Fruit fly (Drosophila melanogaster) whole organism, embryonic: Measurements from ENCODE around the gene CG4653.

Experiments used
- Adf1 ChIP-seq: fragments of 200-800 bp; sonication (Bioruptor generic); IDR thresholded peaks from 2 replicates; pipeline ENCODE4 v1.3.6; 2022; ENCODE audit warnings: missing biosample characterization, missing genetic modification characterization
- CG10565 ChIP-seq: fragments of 200-800 bp; sonication (Bioruptor generic); optimal IDR thresholded peaks from 3 replicates; lab custom pipeline; 2016; ENCODE audit warnings: missing biosample characterization, mild to moderate bottlenecking, missing genetic modification characterization
- CG12219 ChIP-seq: fragments of 200-800 bp; sonication (Bioruptor generic); optimal IDR thresholded peaks from 3 replicates; lab custom pipeline; 2018; ENCODE audit warnings: missing biosample characterization, mild to moderate bottlenecking, missing genetic modification characterization
- CG13123 ChIP-seq: fragments of 200-800 bp; sonication (Bioruptor generic); optimal IDR thresholded peaks from 2 replicates; lab custom pipeline; 2016; ENCODE audit warnings: missing biosample characterization, missing genetic modification characterization
- CG16779 ChIP-seq: fragments of 200-800 bp; sonication (Bioruptor generic); IDR thresholded peaks from 2 replicates; pipeline ENCODE4 v1.3.6; 2022; ENCODE audit warnings: missing biosample characterization, missing genetic modification characterization
- CG17612 ChIP-seq: fragments of 200-800 bp; sonication (Bioruptor generic); IDR thresholded peaks from 2 replicates; pipeline ENCODE4 v1.3.6; 2022; ENCODE audit warnings: missing biosample characterization, missing genetic modification characterization
- CG17829 ChIP-seq: fragments of 200-800 bp; optimal IDR thresholded peaks from 2 replicates; lab custom pipeline; 2019; ENCODE audit warnings: missing biosample characterization, mild to moderate bottlenecking, missing genetic modification characterization, moderate library complexity
- CG18262 ChIP-seq: fragments of 200-800 bp; optimal IDR thresholded peaks from 3 replicates; lab custom pipeline; 2019; ENCODE audit warnings: missing biosample characterization, mild to moderate bottlenecking, missing genetic modification characterization, moderate library complexity
- CG18619 ChIP-seq: fragments of 200-800 bp; sonication (Bioruptor generic); optimal IDR thresholded peaks from 3 replicates; lab custom pipeline; 2017; ENCODE audit warnings: missing biosample characterization, mild to moderate bottlenecking, missing genetic modification characterization
- CG30403 ChIP-seq: fragments of 200-800 bp; sonication (Bioruptor generic); optimal IDR thresholded peaks from 3 replicates; lab custom pipeline; 2016; ENCODE audit warnings: missing biosample characterization, missing genetic modification characterization
- CG32532 ChIP-seq: fragments of 200-800 bp; sonication (Bioruptor generic); IDR thresholded peaks from 2 replicates; pipeline ENCODE4 v1.3.6; 2022; ENCODE audit warnings: missing biosample characterization, missing genetic modification characterization
- CG3281 ChIP-seq: fragments of 200-800 bp; sonication (Bioruptor generic); optimal IDR thresholded peaks from 3 replicates; lab custom pipeline; 2017; ENCODE audit warnings: missing biosample characterization, mild to moderate bottlenecking, missing genetic modification characterization
- CG3995 ChIP-seq: fragments of 200-800 bp; sonication (Bioruptor generic); optimal IDR thresholded peaks from 3 replicates; lab custom pipeline; 2016; ENCODE audit warnings: missing biosample characterization, missing genetic modification characterization
- CG4707 ChIP-seq: fragments of 200-800 bp; sonication (Bioruptor generic); optimal IDR thresholded peaks from 2 replicates; lab custom pipeline; 2018; ENCODE audit warnings: missing biosample characterization, mild to moderate bottlenecking, missing genetic modification characterization, moderate library complexity
- CG4820 ChIP-seq: fragments of 200-800 bp; sonication (Bioruptor generic); optimal IDR thresholded peaks from 3 replicates; lab custom pipeline; 2016; ENCODE audit warnings: missing biosample characterization, missing genetic modification characterization
- CG4854 ChIP-seq: fragments of 200-800 bp; sonication (Bioruptor generic); optimal IDR thresholded peaks from 2 replicates; lab custom pipeline; 2016; ENCODE audit warnings: missing biosample characterization, missing genetic modification characterization, inconsistent platforms
- CG6654 ChIP-seq: fragments of 200-800 bp; sonication (Bioruptor generic); optimal IDR thresholded peaks from 2 replicates; lab custom pipeline; 2017; ENCODE audit warnings: missing biosample characterization, mild to moderate bottlenecking, missing genetic modification characterization
- CG6813 ChIP-seq: fragments of 200-800 bp; sonication (Bioruptor generic); optimal IDR thresholded peaks from 2 replicates; lab custom pipeline; 2017; ENCODE audit warnings: missing biosample characterization, missing genetic modification characterization, mild to moderate bottlenecking, moderate library complexity, missing genetic modification reagents
- CG6854 ChIP-seq: fragments of 200-800 bp; sonication (Bioruptor generic); optimal IDR thresholded peaks from 3 replicates; lab custom pipeline; 2017; ENCODE audit warnings: missing biosample characterization, mild to moderate bottlenecking, missing genetic modification characterization
- CG8944 ChIP-seq: fragments of 200-800 bp; sonication (Bioruptor generic); optimal IDR thresholded peaks from 3 replicates; lab custom pipeline; 2016; ENCODE audit warnings: missing biosample characterization, missing genetic modification characterization
- CTCF ChIP-seq: fragments of 200-800 bp; sonication (Bioruptor generic); optimal IDR thresholded peaks from 2 replicates; lab custom pipeline; 2017; ENCODE audit warnings: missing biosample characterization, mild to moderate bottlenecking, missing genetic modification characterization, moderate library complexity
- CkIIα-i1 ChIP-seq: fragments of 200-800 bp; sonication (Bioruptor generic); IDR thresholded peaks from 2 replicates; pipeline ENCODE4 v1.3.6; 2022; ENCODE audit warnings: missing biosample characterization, missing genetic modification characterization
- Deaf1 ChIP-seq: fragments of 200-800 bp; optimal IDR thresholded peaks from 3 replicates; lab custom pipeline; 2019; ENCODE audit warnings: missing biosample characterization, mild to moderate bottlenecking, missing genetic modification characterization, moderate library complexity
- Hmr ChIP-seq: fragments of 200-800 bp; sonication (Bioruptor generic); optimal IDR thresholded peaks from 3 replicates; lab custom pipeline; 2017; ENCODE audit warnings: mild to moderate bottlenecking, missing biosample characterization, missing genetic modification reagents, missing genetic modification characterization
- Hr3 ChIP-seq: fragments of 200-800 bp; sonication (Bioruptor generic); optimal IDR thresholded peaks from 3 replicates; lab custom pipeline; 2016; ENCODE audit warnings: missing biosample characterization, missing genetic modification characterization
- MESR4 ChIP-seq: fragments of 200-800 bp; sonication (Bioruptor generic); optimal IDR thresholded peaks from 2 replicates; lab custom pipeline; 2018; ENCODE audit warnings: missing biosample characterization, mild to moderate bottlenecking, missing genetic modification characterization, moderate library complexity
- Mes4 ChIP-seq: fragments of 200-800 bp; sonication (Bioruptor generic); optimal IDR thresholded peaks from 2 replicates; lab custom pipeline; 2016; ENCODE audit warnings: missing biosample characterization, missing genetic modification characterization
- Oaz ChIP-seq: fragments of 200-800 bp; sonication (Bioruptor generic); IDR thresholded peaks from 2 replicates; pipeline ENCODE4 v1.3.6; 2022; ENCODE audit warnings: missing biosample characterization, missing genetic modification characterization
- Opbp ChIP-seq: fragments of 200-800 bp; sonication (Bioruptor generic); IDR thresholded peaks from 3 replicates; pipeline ENCODE4 v1.3.6; 2022; ENCODE audit warnings: missing biosample characterization, missing genetic modification characterization; ENCODE audit not compliant: partially characterized antibody
- Sox100B ChIP-seq: fragments of 200-800 bp; sonication (Bioruptor generic); optimal IDR thresholded peaks from 3 replicates; lab custom pipeline; 2018; ENCODE audit warnings: missing biosample characterization, mild to moderate bottlenecking, missing genetic modification characterization
- TFAM ChIP-seq: fragments of 200-800 bp; sonication (Bioruptor generic); optimal IDR thresholded peaks from 2 replicates; lab custom pipeline; 2017; ENCODE audit warnings: missing biosample characterization, missing genetic modification characterization, inconsistent platforms
- chm ChIP-seq: fragments of 200-800 bp; sonication (Bioruptor generic); IDR thresholded peaks from 2 replicates; pipeline ENCODE4 v1.3.6; 2022; ENCODE audit warnings: missing biosample characterization, missing genetic modification characterization
- danr ChIP-seq: fragments of 200-800 bp; sonication (Bioruptor generic); IDR thresholded peaks from 2 replicates; pipeline ENCODE4 v1.3.6; 2022; ENCODE audit warnings: missing biosample characterization, missing genetic modification characterization
- en ChIP-seq: fragments of 200-800 bp; sonication (Bioruptor generic); optimal IDR thresholded peaks from 2 replicates; lab custom pipeline; 2016; ENCODE audit warnings: missing biosample characterization, missing genetic modification characterization
- exex ChIP-seq: fragments of 200-800 bp; sonication (Bioruptor generic); optimal IDR thresholded peaks from 4 replicates; lab custom pipeline; 2018; ENCODE audit warnings: missing biosample characterization, mild to moderate bottlenecking, missing genetic modification characterization, moderate library complexity
- fd96Cb ChIP-seq: fragments of 200-800 bp; sonication (Bioruptor generic); optimal IDR thresholded peaks from 2 replicates; lab custom pipeline; 2018; ENCODE audit warnings: missing biosample characterization, mild to moderate bottlenecking, missing genetic modification characterization, moderate library complexity
- gsb-n ChIP-seq: fragments of 200-800 bp; sonication (Bioruptor generic); optimal IDR thresholded peaks from 3 replicates; lab custom pipeline; 2018; ENCODE audit warnings: missing biosample characterization, mild to moderate bottlenecking, missing genetic modification characterization
- gt ChIP-seq: fragments of 200-800 bp; sonication (Bioruptor generic); IDR thresholded peaks from 2 replicates; pipeline ENCODE4 v1.3.6; 2022; ENCODE audit warnings: missing biosample characterization, missing genetic modification characterization
- jigr1 ChIP-seq: fragments of 200-800 bp; sonication (Bioruptor generic); IDR thresholded peaks from 3 replicates; pipeline ENCODE4 v1.3.6; 2022; ENCODE audit warnings: missing biosample characterization, missing genetic modification characterization
- lov ChIP-seq, 2 experiments: fragments of 200-800 bp in 1 of 2; fragments of >200 bp in 1 of 2; sonication (Bioruptor generic) in 1 of 2; IDR thresholded peaks in 1 of 2; optimal IDR thresholded peaks in 1 of 2; 2 replicates in 1 of 2; 3 replicates in 1 of 2; pipeline versions ENCODE4 v1.3.6 to Lab custom; 2017 to 2022; ENCODE audit warnings: missing biosample characterization in 1 of 2, missing genetic modification characterization in 1 of 2
- odd ChIP-seq: fragments of 200-800 bp; sonication (Bioruptor generic); optimal IDR thresholded peaks from 2 replicates; lab custom pipeline; 2017; ENCODE audit warnings: missing biosample characterization, mild to moderate bottlenecking, missing genetic modification characterization
- p53 ChIP-seq: fragments of 200-800 bp; sonication (Bioruptor generic); optimal IDR thresholded peaks from 2 replicates; lab custom pipeline; 2016; ENCODE audit warnings: missing biosample characterization, missing genetic modification characterization
- pb ChIP-seq: fragments of 200-800 bp; sonication (Bioruptor generic); optimal IDR thresholded peaks from 3 replicates; lab custom pipeline; 2016; ENCODE audit warnings: missing biosample characterization, missing genetic modification characterization
- pnt ChIP-seq: fragments of 200-800 bp; sonication (Bioruptor generic); optimal IDR thresholded peaks from 3 replicates; lab custom pipeline; 2016; ENCODE audit warnings: missing biosample characterization, missing genetic modification characterization
- pros ChIP-seq: fragments of 200-800 bp; sonication (Bioruptor generic); optimal IDR thresholded peaks from 3 replicates; lab custom pipeline; 2019; ENCODE audit warnings: missing biosample characterization, mild to moderate bottlenecking, missing genetic modification characterization, moderate library complexity
- pum ChIP-seq: fragments of 200-800 bp; sonication (Bioruptor generic); optimal IDR thresholded peaks from 2 replicates; lab custom pipeline; 2016; ENCODE audit warnings: missing biosample characterization, missing genetic modification characterization
- rib ChIP-seq: fragments of 200-800 bp; sonication (Bioruptor generic); IDR thresholded peaks from 2 replicates; pipeline ENCODE4 v1.3.6; 2022; ENCODE audit warnings: missing biosample characterization, missing genetic modification characterization
- sd ChIP-seq: fragments of 200-800 bp; sonication (Bioruptor generic); optimal IDR thresholded peaks from 3 replicates; lab custom pipeline; 2018; ENCODE audit warnings: missing biosample characterization, mild to moderate bottlenecking, missing genetic modification characterization, moderate library complexity
- sima ChIP-seq: fragments of 200-800 bp; sonication (Bioruptor generic); optimal IDR thresholded peaks from 2 replicates; lab custom pipeline; 2016; ENCODE audit warnings: missing biosample characterization, missing genetic modification characterization
- sisA ChIP-seq: fragments of 200-800 bp; sonication (Bioruptor generic); IDR thresholded peaks from 2 replicates; pipeline ENCODE4 v1.3.6; 2022; ENCODE audit warnings: missing biosample characterization, missing genetic modification characterization
- usp ChIP-seq: fragments of >200 bp; optimal IDR thresholded peaks from 2 replicates; lab custom pipeline; 2017; ENCODE audit warnings: missing biosample characterization, missing genetic modification characterization
- vnd ChIP-seq: fragments of 200-800 bp; sonication (Bioruptor generic); IDR thresholded peaks from 3 replicates; pipeline ENCODE4 v1.3.6; 2022; ENCODE audit warnings: missing biosample characterization, missing genetic modification characterization; ENCODE audit not compliant: partially characterized antibody

The CG4653 gene

DNA sequence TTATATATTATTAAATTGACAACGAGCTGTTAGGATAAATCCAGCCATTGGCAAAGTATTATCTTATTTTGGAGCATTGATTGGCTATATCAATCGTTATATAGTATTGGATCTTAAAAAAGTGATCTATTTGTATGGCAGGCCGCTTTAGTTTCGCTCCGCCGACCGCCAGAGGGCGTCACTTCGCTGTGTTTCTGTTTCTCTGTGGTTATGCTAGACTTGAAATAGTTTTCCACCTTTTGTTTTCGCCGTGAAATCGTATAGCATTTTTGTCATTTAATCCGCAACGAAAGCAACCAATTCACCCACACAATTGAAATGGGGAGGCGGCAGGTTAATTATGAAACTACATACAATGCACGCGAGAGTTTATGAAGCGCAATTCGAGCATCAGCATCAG is 42.9 kb downstream of the CG4653 start (continued):
- TF ChIP-seq CG6654 (GFP tag; lab: Kevin White, UChicago), result no peak
- no peak for TF ChIP-seq jigr1
- peak; percentile 26; the same call in 1 of the 2 replicates for TF ChIP-seq CG32532 (GFP tag; lab: Robert Waterston, UW)
- TF ChIP-seq sisA (GFP tag; lab: Robert Waterston, UW), result no peak
- TF ChIP-seq CG18619 (GFP tag; lab: Kevin White, UChicago), result no peak
- TF ChIP-seq en (GFP tag; lab: Kevin White, UChicago), result no peak
- TF ChIP-seq CG6813 (GFP tag; lab: Kevin White, UChicago), result no peak
- TF ChIP-seq CG8944 (GFP tag; lab: Kevin White, UChicago), result no peak
- TF ChIP-seq CG12219 (GFP tag; lab: Kevin White, UChicago), result peak; percentile 8
- no peak for TF ChIP-seq rib (GFP tag; lab: Robert Waterston, UW)
- TF ChIP-seq CkIIα-i1 (GFP tag; lab: Robert Waterston, UW), result no peak
- no peak for TF ChIP-seq Deaf1 (tag; lab: Kevin White, UChicago)
- no peak for TF ChIP-seq Hr3 (GFP tag; lab: Kevin White, UChicago)
- TF ChIP-seq lov (optimal IDR thresholded peaks at IDR 0.05; lab: Kevin White, UChicago), result no peak
- TF ChIP-seq lov (GFP tag; IDR thresholded peaks at IDR 0.05; lab: Robert Waterston, UW), result 0 out of 3 replicates have a peak, but pooled peaks have one; percentile 42
- no peak for TF ChIP-seq CG4707 (GFP tag; lab: Kevin White, UChicago)
- TF ChIP-seq Sox100B (GFP tag; lab: Kevin White, UChicago), result peak; percentile 11
- TF ChIP-seq exex (tag; lab: Kevin White, UChicago), result no peak
- no peak for TF ChIP-seq sima
- TF ChIP-seq TFAM (GFP tag; lab: Kevin White, UChicago), result no peak
- no peak for TF ChIP-seq CG17612 (GFP tag; lab: Robert Waterston, UW)
- TF ChIP-seq CG6854 (GFP tag; lab: Kevin White, UChicago), result no peak
- TF ChIP-seq sd (tag; lab: Kevin White, UChicago), result no peak
- no peak for TF ChIP-seq CG16779
- TF ChIP-seq vnd (GFP tag; lab: Robert Waterston, UW), result no peak
- TF ChIP-seq danr (GFP tag; lab: Robert Waterston, UW), result no peak
- TF ChIP-seq pnt, result no peak
- TF ChIP-seq chm (GFP tag; lab: Robert Waterston, UW), result 0 out of 2 replicates have a peak, but pooled peaks have one; percentile 14
- TF ChIP-seq CTCF, result peak; percentile 90
- no peak for TF ChIP-seq Adf1
- TF ChIP-seq Mes4 (GFP tag; lab: Kevin White, UChicago), result no peak
- TF ChIP-seq MESR4 (GFP tag; lab: Kevin White, UChicago), result no peak
- TF ChIP-seq CG10565 (GFP tag; lab: Kevin White, UChicago), result no peak
- TF ChIP-seq fd96Cb, result no peak
- no peak for TF ChIP-seq pum
- no peak for TF ChIP-seq CG30403
- TF ChIP-seq CG4820 (GFP tag; lab: Kevin White, UChicago), result no peak
- no peak for TF ChIP-seq pros (GFP tag; lab: Kevin White, UChicago)
- TF ChIP-seq CG17829 (tag; lab: Kevin White, UChicago), result no peak
- no peak for TF ChIP-seq p53 (GFP tag; lab: Kevin White, UChicago)
- no peak for TF ChIP-seq CG18262 (tag; lab: Kevin White, UChicago)
- TF ChIP-seq Oaz (GFP tag; lab: Robert Waterston, UW), result no peak
- no peak for TF ChIP-seq usp (GFP tag; lab: Kevin White, UChicago)
- TF ChIP-seq gt, result no peak
- no peak for TF ChIP-seq Opbp (GFP tag; lab: Robert Waterston, UW)
- TF ChIP-seq CG3995 (GFP tag; lab: Kevin White, UChicago), result no peak
- no peak for TF ChIP-seq Hmr (GFP tag; lab: Kevin White, UChicago)
- TF ChIP-seq pb (GFP tag; lab: Kevin White, UChicago), result no peak
- no peak for TF ChIP-seq gsb-n (tag; lab: Kevin White, UChicago)
- TF ChIP-seq odd (GFP tag; lab: Kevin White, UChicago), result no peak
- no peak for TF ChIP-seq CG4854
- no peak for TF ChIP-seq CG3281 (GFP tag; lab: Kevin White, UChicago)
- TF ChIP-seq CG13123, result no peak
